Worm (Caenorhabditis elegans) whole organism, L2 larva: ENCODE measurements around the gene F10B5.3.
A peak's percentile ranks its signal among the peaks of the same experiment; 100 is the strongest.

ENCODE experiments used
- R02D3.7 ChIP-seq: fragments of 150-350 bp; optimal IDR thresholded peaks from 2 replicates; lab custom pipeline; 2014; ENCODE audit warnings: missing biosample characterization, missing genetic modification characterization
- ama-1 ChIP-seq: fragments of 150-350 bp; optimal IDR thresholded peaks from 2 replicates; lab custom pipeline; 2018; ENCODE audit warnings: inconsistent platforms
- ceh-16 ChIP-seq: fragments of 150-350 bp; optimal IDR thresholded peaks from 2 replicates; lab custom pipeline; 2014; ENCODE audit warnings: missing biosample characterization, missing genetic modification characterization
- ceh-82 ChIP-seq: fragments of 150-350 bp; optimal IDR thresholded peaks from 2 replicates; lab custom pipeline; 2014; ENCODE audit warnings: missing biosample characterization, missing genetic modification characterization
- lin-13 ChIP-seq: fragments of 150-350 bp; optimal IDR thresholded peaks from 2 replicates; lab custom pipeline; 2014; ENCODE audit warnings: missing biosample characterization, missing genetic modification reagents, missing genetic modification characterization
- nhr-12 ChIP-seq: fragments of 150-350 bp; optimal IDR thresholded peaks from 2 replicates; lab custom pipeline; 2014; ENCODE audit warnings: missing biosample characterization, missing genetic modification characterization
- nhr-129 ChIP-seq: fragments of 150-350 bp; optimal IDR thresholded peaks from 2 replicates; lab custom pipeline; 2014; ENCODE audit warnings: missing biosample characterization, missing genetic modification characterization
- nhr-77 ChIP-seq: fragments of 150-350 bp; optimal IDR thresholded peaks from 2 replicates; lab custom pipeline; 2014; ENCODE audit warnings: missing biosample characterization, missing genetic modification characterization
- snpc-4 ChIP-seq: fragments of 150-350 bp; optimal IDR thresholded peaks from 2 replicates; lab custom pipeline; 2014; ENCODE audit warnings: missing biosample characterization, missing genetic modification characterization
- unc-39 ChIP-seq: fragments of 150-350 bp; optimal IDR thresholded peaks from 2 replicates; lab custom pipeline; 2014; ENCODE audit warnings: missing biosample characterization, missing genetic modification characterization
- ztf-11 ChIP-seq: sonication (generic microtip); optimal IDR thresholded peaks from 2 replicates; lab custom pipeline; 2017; ENCODE audit warnings: missing biosample characterization, missing genetic modification characterization
- ztf-4 ChIP-seq: fragments of 150-350 bp; optimal IDR thresholded peaks from 2 replicates; lab custom pipeline; 2014; ENCODE audit warnings: missing biosample characterization, missing genetic modification characterization

ce11 chrII:8099212-8099784 lies 50.5 kb downstream of the F10B5.3 start:
- TF ChIP-seq R02D3.7 (tag; lab: Kevin White, UChicago) (no peak), snpc-4 (tag; lab: Kevin White, UChicago) (no peak), unc-39 (tag; lab: Kevin White, UChicago) (no peak), ceh-16 (tag; lab: Kevin White, UChicago) (no peak), ama-1 (lab: Kevin White, UChicago) (no peak), nhr-77 (tag; lab: Kevin White, UChicago) (no peak), lin-13 (GFP tag; lab: Kevin White, UChicago) (no peak), nhr-12 (tag; lab: Kevin White, UChicago) (no peak), nhr-129 (tag; lab: Kevin White, UChicago) (peak; percentile 52), ztf-11 (tag; lab: Kevin White, UChicago) (no peak), ztf-4 (tag; lab: Kevin White, UChicago) (no peak), ceh-82 (tag; lab: Kevin White, UChicago) (no peak)
